Fruit fly (Drosophila melanogaster) whole organism, embryonic: ENCODE measurements around the gene CG15332.

Source experiments
- CG10274 ChIP-seq: fragments of 200-800 bp; sonication (Bioruptor generic); optimal IDR thresholded peaks from 3 replicates; lab custom pipeline; 2017; ENCODE audit warnings: missing biosample characterization, mild to moderate bottlenecking, missing genetic modification characterization
- CG10366 ChIP-seq: fragments of 200-800 bp; sonication (Bioruptor generic); IDR thresholded peaks from 2 replicates; pipeline ENCODE4 v1.3.6; 2022; ENCODE audit warnings: missing biosample characterization, missing genetic modification characterization
- CG10654 ChIP-seq: fragments of 200-800 bp; sonication (Bioruptor generic); optimal IDR thresholded peaks from 2 replicates; lab custom pipeline; 2016; ENCODE audit warnings: missing biosample characterization, missing genetic modification characterization
- CG11093 ChIP-seq: fragments of 200-800 bp; sonication (Bioruptor generic); IDR thresholded peaks from 3 replicates; pipeline ENCODE4 v1.3.6; 2022; ENCODE audit warnings: missing biosample characterization, missing genetic modification characterization
- CG11560 ChIP-seq: fragments of 200-800 bp; sonication (Bioruptor generic); IDR thresholded peaks from 3 replicates; pipeline ENCODE4 v1.3.6; 2022; ENCODE audit warnings: missing biosample characterization, missing genetic modification characterization
- CG11696 ChIP-seq: fragments of 200-800 bp; sonication (Bioruptor generic); IDR thresholded peaks from 2 replicates; pipeline ENCODE4 v1.3.6; 2022; ENCODE audit warnings: missing biosample characterization, missing genetic modification characterization
- CG12104 ChIP-seq: fragments of 200-800 bp; sonication (Bioruptor generic); optimal IDR thresholded peaks from 3 replicates; lab custom pipeline; 2016; ENCODE audit warnings: missing biosample characterization, missing genetic modification characterization
- CG13624 ChIP-seq: fragments of 200-800 bp; sonication (Bioruptor generic); optimal IDR thresholded peaks from 2 replicates; lab custom pipeline; 2016; ENCODE audit warnings: missing biosample characterization, missing genetic modification characterization
- CG13894 ChIP-seq: fragments of 200-800 bp; sonication (Bioruptor generic); optimal IDR thresholded peaks from 3 replicates; lab custom pipeline; 2018; ENCODE audit warnings: missing biosample characterization, mild to moderate bottlenecking, missing genetic modification characterization, moderate library complexity
- CG14965 ChIP-seq: fragments of 200-800 bp; sonication (Bioruptor generic); optimal IDR thresholded peaks from 2 replicates; lab custom pipeline; 2016; ENCODE audit warnings: missing biosample characterization, missing genetic modification characterization, borderline replicate concordance
- CG15073 ChIP-seq: fragments of 200-800 bp; sonication (Bioruptor generic); optimal IDR thresholded peaks from 2 replicates; lab custom pipeline; 2016; ENCODE audit warnings: missing biosample characterization, missing genetic modification characterization
- CG17802 ChIP-seq: fragments of 200-800 bp; sonication (Bioruptor generic); optimal IDR thresholded peaks from 2 replicates; lab custom pipeline; 2018; ENCODE audit warnings: missing biosample characterization, mild to moderate bottlenecking, missing genetic modification characterization, moderate library complexity
- CG18011 ChIP-seq: fragments of 200-800 bp; sonication (Bioruptor generic); optimal IDR thresholded peaks from 2 replicates; lab custom pipeline; 2017; ENCODE audit warnings: missing biosample characterization, missing genetic modification characterization, mild to moderate bottlenecking, moderate library complexity, missing genotype
- CG18619 ChIP-seq: fragments of 200-800 bp; sonication (Bioruptor generic); optimal IDR thresholded peaks from 3 replicates; lab custom pipeline; 2017; ENCODE audit warnings: missing biosample characterization, mild to moderate bottlenecking, missing genetic modification characterization
- CG2202 ChIP-seq: fragments of 200-800 bp; sonication (Bioruptor generic); optimal IDR thresholded peaks from 2 replicates; lab custom pipeline; 2018; ENCODE audit warnings: missing biosample characterization, mild to moderate bottlenecking, missing genetic modification characterization
- CG30431 ChIP-seq: fragments of 200-800 bp; sonication (Bioruptor generic); optimal IDR thresholded peaks from 2 replicates; lab custom pipeline; 2017; ENCODE audit warnings: missing biosample characterization, missing genetic modification characterization
- CG4282 ChIP-seq: fragments of 200-800 bp; sonication (Bioruptor generic); optimal IDR thresholded peaks from 2 replicates; lab custom pipeline; 2016; ENCODE audit warnings: missing biosample characterization, missing genetic modification characterization
- CG4707 ChIP-seq: fragments of 200-800 bp; sonication (Bioruptor generic); optimal IDR thresholded peaks from 2 replicates; lab custom pipeline; 2018; ENCODE audit warnings: missing biosample characterization, mild to moderate bottlenecking, missing genetic modification characterization, moderate library complexity
- CG7556 ChIP-seq: fragments of 200-800 bp; sonication (Bioruptor generic); optimal IDR thresholded peaks from 2 replicates; lab custom pipeline; 2017; ENCODE audit warnings: missing biosample characterization, mild to moderate bottlenecking, missing genetic modification characterization
- CG8765 ChIP-seq: fragments of 200-800 bp; sonication (Bioruptor generic); IDR thresholded peaks from 2 replicates; pipeline ENCODE4 v1.3.6; 2022; ENCODE audit warnings: missing biosample characterization, missing genetic modification characterization
- Chrac-16 ChIP-seq: fragments of 200-800 bp; sonication (Bioruptor generic); optimal IDR thresholded peaks from 3 replicates; lab custom pipeline; 2016; ENCODE audit warnings: missing biosample characterization, missing genetic modification characterization
- Dek ChIP-seq: fragments of 200-800 bp; sonication (Bioruptor generic); optimal IDR thresholded peaks from 3 replicates; lab custom pipeline; 2019; ENCODE audit warnings: missing biosample characterization, mild to moderate bottlenecking, missing genetic modification characterization, moderate library complexity
- Dll ChIP-seq: fragments of 200-800 bp; sonication (Bioruptor generic); IDR thresholded peaks from 4 replicates; pipeline ENCODE4 v1.3.6; 2022; ENCODE audit warnings: missing biosample characterization, missing genetic modification characterization; ENCODE audit not compliant: partially characterized antibody
- Dref ChIP-seq: fragments of 200-800 bp; sonication (Bioruptor generic); IDR thresholded peaks from 2 replicates; pipeline ENCODE4 v1.3.6; 2022; ENCODE audit warnings: missing biosample characterization, missing genetic modification characterization
- H2.0 ChIP-seq: fragments of 200-800 bp; sonication (Bioruptor generic); IDR thresholded peaks from 2 replicates; pipeline ENCODE4 v1.3.6; 2022; ENCODE audit warnings: missing biosample characterization, missing genetic modification characterization
- Lpt ChIP-seq: fragments of >200 bp; optimal IDR thresholded peaks from 2 replicates; lab custom pipeline; 2018; ENCODE audit warnings: missing biosample characterization, missing genetic modification characterization
- Myb ChIP-seq: fragments of 200-800 bp; sonication (Bioruptor generic); optimal IDR thresholded peaks from 2 replicates; lab custom pipeline; 2016; ENCODE audit warnings: missing biosample characterization, missing genetic modification characterization
- PHDP ChIP-seq: fragments of 200-800 bp; sonication (Bioruptor generic); optimal IDR thresholded peaks from 3 replicates; lab custom pipeline; 2018; ENCODE audit warnings: missing biosample characterization, mild to moderate bottlenecking, missing genetic modification characterization, moderate library complexity
- Poxn ChIP-seq: fragments of 200-800 bp; sonication (Bioruptor generic); IDR thresholded peaks from 2 replicates; pipeline ENCODE4 v1.3.6; 2022; ENCODE audit warnings: missing biosample characterization, missing genetic modification characterization
- Scr ChIP-seq: fragments of 200-800 bp; sonication (Bioruptor generic); IDR thresholded peaks from 2 replicates; pipeline ENCODE4 v1.3.6; 2022; ENCODE audit warnings: missing biosample characterization, missing genetic modification characterization; ENCODE audit not compliant: partially characterized antibody
- aop ChIP-seq: fragments of 200-800 bp; sonication (Bioruptor generic); IDR thresholded peaks from 2 replicates; pipeline ENCODE4 v1.3.6; 2022; ENCODE audit warnings: missing biosample characterization, missing genetic modification characterization
- ase ChIP-seq: fragments of 200-800 bp; sonication (Bioruptor generic); IDR thresholded peaks from 3 replicates; pipeline ENCODE4 v1.3.6; 2022; ENCODE audit warnings: missing biosample characterization, missing genetic modification characterization
- chm ChIP-seq: fragments of 200-800 bp; sonication (Bioruptor generic); IDR thresholded peaks from 2 replicates; pipeline ENCODE4 v1.3.6; 2022; ENCODE audit warnings: missing biosample characterization, missing genetic modification characterization
- corto ChIP-seq: fragments of 200-800 bp; sonication (Bioruptor generic); optimal IDR thresholded peaks from 2 replicates; lab custom pipeline; 2016; ENCODE audit warnings: missing biosample characterization, mild to moderate bottlenecking, missing genetic modification characterization, moderate library complexity
- crc ChIP-seq: fragments of 200-800 bp; sonication (Bioruptor generic); optimal IDR thresholded peaks from 2 replicates; lab custom pipeline; 2016; ENCODE audit warnings: missing biosample characterization, missing genetic modification characterization
- croc ChIP-seq: fragments of 200-800 bp; sonication (Bioruptor generic); conservative IDR thresholded peaks from 3 replicates; pipeline ENCODE4 v1.3.6; 2022; ENCODE audit warnings: missing biosample characterization, missing genetic modification characterization
- dati ChIP-seq: fragments of 200-800 bp; sonication (Bioruptor generic); IDR thresholded peaks from 2 replicates; pipeline ENCODE4 v1.3.6; 2022; ENCODE audit warnings: missing biosample characterization, missing genetic modification characterization
- dimm ChIP-seq: fragments of 200-800 bp; sonication (Bioruptor generic); IDR thresholded peaks from 2 replicates; pipeline ENCODE4 v1.3.6; 2022; ENCODE audit warnings: missing biosample characterization, missing genetic modification characterization
- ems ChIP-seq: fragments of 200-800 bp; sonication (Bioruptor generic); optimal IDR thresholded peaks from 3 replicates; lab custom pipeline; 2016; ENCODE audit warnings: missing biosample characterization, missing genetic modification characterization
- grn ChIP-seq: fragments of 200-800 bp; sonication (Bioruptor generic); optimal IDR thresholded peaks from 3 replicates; lab custom pipeline; 2017; ENCODE audit warnings: missing biosample characterization, missing genetic modification characterization
- gt ChIP-seq: fragments of 200-800 bp; sonication (Bioruptor generic); IDR thresholded peaks from 2 replicates; pipeline ENCODE4 v1.3.6; 2022; ENCODE audit warnings: missing biosample characterization, missing genetic modification characterization
- hbn ChIP-seq: fragments of 200-800 bp; sonication (Bioruptor generic); IDR thresholded peaks from 2 replicates; pipeline ENCODE4 v1.3.6; 2022; ENCODE audit warnings: missing biosample characterization, missing genetic modification characterization; ENCODE audit not compliant: partially characterized antibody
- hkb ChIP-seq, 2 experiments: fragments of 200-800 bp in 1 of 2; fragments of >200 bp in 1 of 2; sonication (Bioruptor generic) in 1 of 2; IDR thresholded peaks in 1 of 2; optimal IDR thresholded peaks in 1 of 2; 2 replicates each; pipeline versions ENCODE4 v1.3.6 to Lab custom; 2017 to 2022; ENCODE audit warnings: missing biosample characterization in 1 of 2, missing genetic modification characterization in 1 of 2
- jing ChIP-seq: fragments of 200-800 bp; sonication (Bioruptor generic); optimal IDR thresholded peaks from 2 replicates; lab custom pipeline; 2018; ENCODE audit warnings: missing biosample characterization, mild to moderate bottlenecking, missing genetic modification characterization
- klu ChIP-seq: fragments of 200-800 bp; sonication (Bioruptor generic); IDR thresholded peaks from 2 replicates; pipeline ENCODE4 v1.3.6; 2022; ENCODE audit warnings: missing biosample characterization, missing genetic modification characterization
- luna ChIP-seq: fragments of 200-800 bp; sonication (Bioruptor generic); optimal IDR thresholded peaks from 2 replicates; lab custom pipeline; 2016; ENCODE audit warnings: missing biosample characterization, missing genetic modification characterization
- nerfin-1 ChIP-seq: fragments of 200-800 bp; sonication (Bioruptor generic); optimal IDR thresholded peaks from 3 replicates; lab custom pipeline; 2019; ENCODE audit warnings: missing biosample characterization, mild to moderate bottlenecking, missing genetic modification characterization, moderate library complexity
- nmo ChIP-seq: fragments of 200-800 bp; sonication (Bioruptor generic); optimal IDR thresholded peaks from 2 replicates; lab custom pipeline; 2018; ENCODE audit warnings: missing biosample characterization, mild to moderate bottlenecking, missing genetic modification characterization, moderate library complexity
- nom ChIP-seq: fragments of 200-800 bp; sonication (Bioruptor generic); optimal IDR thresholded peaks from 2 replicates; lab custom pipeline; 2017; ENCODE audit warnings: missing biosample characterization, missing genetic modification characterization, mild to moderate bottlenecking, moderate library complexity, missing genetic modification reagents
- psq ChIP-seq: fragments of 200-800 bp; sonication (Bioruptor generic); optimal IDR thresholded peaks from 2 replicates; lab custom pipeline; 2017; ENCODE audit warnings: missing biosample characterization, missing genetic modification characterization
- repo ChIP-seq: fragments of 200-800 bp; sonication (Bioruptor generic); optimal IDR thresholded peaks from 2 replicates; lab custom pipeline; 2016; ENCODE audit warnings: missing biosample characterization, missing genetic modification characterization
- slp2 ChIP-seq: fragments of 200-800 bp; sonication (Bioruptor generic); optimal IDR thresholded peaks from 2 replicates; lab custom pipeline; 2016; ENCODE audit warnings: missing biosample characterization, missing genetic modification characterization

Gene CG15332

DNA sequence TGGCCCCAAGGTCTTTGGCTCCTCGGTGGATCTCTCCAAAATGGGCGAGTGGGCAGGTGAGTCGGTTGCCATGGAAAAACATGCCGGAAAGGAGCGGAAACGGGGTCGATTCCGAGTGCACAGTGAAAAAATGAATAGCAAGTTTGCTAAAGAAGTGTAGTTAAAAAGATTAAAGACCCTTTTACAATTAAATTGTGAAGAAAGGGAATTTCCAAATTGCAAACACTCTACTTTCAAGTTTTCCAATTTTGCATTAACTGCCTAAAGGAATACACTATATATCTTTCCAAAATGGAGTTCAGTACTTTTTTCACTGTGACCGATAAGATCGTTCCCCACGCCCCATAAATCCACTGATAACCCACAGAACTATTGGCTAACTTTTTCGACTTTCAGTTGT lies 46.3 kb downstream of the CG15332 start (continued):
- TF ChIP-seq luna (GFP tag; lab: Kevin White, UChicago) = no peak
- TF ChIP-seq aop (GFP tag; lab: Robert Waterston, UW) = no peak
- no peak for TF ChIP-seq repo (GFP tag; lab: Kevin White, UChicago)
- TF ChIP-seq CG10366 (GFP tag; lab: Robert Waterston, UW) = no peak
- no peak for TF ChIP-seq CG8765 (GFP tag; lab: Robert Waterston, UW)
- TF ChIP-seq CG11093 (GFP tag; lab: Robert Waterston, UW) = no peak
- TF ChIP-seq Lpt (GFP tag; lab: Kevin White, UChicago) = no peak
- TF ChIP-seq CG14965 = no peak
- no peak for TF ChIP-seq H2.0
- no peak for TF ChIP-seq Dll
- no peak for TF ChIP-seq ems (GFP tag; lab: Kevin White, UChicago)
- no peak for TF ChIP-seq CG10274 (GFP tag; lab: Kevin White, UChicago)
- TF ChIP-seq Myb (GFP tag; lab: Kevin White, UChicago) = no peak
- no peak for TF ChIP-seq grn
- no peak for TF ChIP-seq slp2 (GFP tag; lab: Kevin White, UChicago)
- TF ChIP-seq CG11560 (tag; lab: Robert Waterston, UW) = no peak
- no peak for TF ChIP-seq corto (GFP tag; lab: Kevin White, UChicago)
- no peak for TF ChIP-seq CG13894 (tag; lab: Kevin White, UChicago)
- TF ChIP-seq hbn = no peak
- TF ChIP-seq CG7556 (GFP tag; lab: Kevin White, UChicago) = peak; percentile 20
- TF ChIP-seq PHDP (tag; lab: Kevin White, UChicago) = peak; percentile 46
- no peak for TF ChIP-seq CG2202
- no peak for TF ChIP-seq Poxn
- no peak for TF ChIP-seq CG12104 (GFP tag; lab: Kevin White, UChicago)
- TF ChIP-seq CG4282 = no peak
- no peak for TF ChIP-seq CG18011 (GFP tag; lab: Kevin White, UChicago)
- TF ChIP-seq gt (GFP tag; lab: Robert Waterston, UW) = no peak
- TF ChIP-seq jing (GFP tag; lab: Kevin White, UChicago) = no peak
- TF ChIP-seq klu (GFP tag; lab: Robert Waterston, UW) = no peak
- TF ChIP-seq dati = no peak
- TF ChIP-seq nom (GFP tag; lab: Kevin White, UChicago) = no peak
- TF ChIP-seq Scr (GFP tag; lab: Robert Waterston, UW) = no peak
- no peak for TF ChIP-seq CG13624 (GFP tag; lab: Kevin White, UChicago)
- TF ChIP-seq CG4707 (GFP tag; lab: Kevin White, UChicago) = no peak
- no peak for TF ChIP-seq Dref (GFP tag; lab: Robert Waterston, UW)
- no peak for TF ChIP-seq CG11696 (GFP tag; lab: Robert Waterston, UW)
- no peak for TF ChIP-seq CG15073 (GFP tag; lab: Kevin White, UChicago)
- no peak for TF ChIP-seq nerfin-1 (tag; lab: Kevin White, UChicago)
- peak; percentile 17 for TF ChIP-seq nmo (GFP tag; lab: Kevin White, UChicago)
- TF ChIP-seq croc (GFP tag; lab: Robert Waterston, UW) = no peak
- no peak for TF ChIP-seq dimm
- 0 out of 2 replicates have a peak, but pooled peaks have one; percentile 51 for TF ChIP-seq chm
- no peak for TF ChIP-seq CG30431
- TF ChIP-seq Chrac-16 (GFP tag; lab: Kevin White, UChicago) = no peak
- no peak for TF ChIP-seq CG18619 (GFP tag; lab: Kevin White, UChicago)
- TF ChIP-seq crc (GFP tag; lab: Kevin White, UChicago) = no peak
- TF ChIP-seq CG10654 = no peak
- TF ChIP-seq ase (GFP tag; lab: Robert Waterston, UW) = 0 out of 3 replicates have a peak, but pooled peaks have one; percentile 50
- no peak for TF ChIP-seq hkb (optimal IDR thresholded peaks at IDR 0.05; lab: Kevin White, UChicago)
- TF ChIP-seq hkb (GFP tag; IDR thresholded peaks at IDR 0.05; lab: Robert Waterston, UW) = 0 out of 2 replicates have a peak, but pooled peaks have one; percentile 36
- TF ChIP-seq Dek (tag; lab: Kevin White, UChicago) = no peak
- TF ChIP-seq psq = no peak
- no peak for TF ChIP-seq CG17802 (tag; lab: Kevin White, UChicago)
